Worm (Caenorhabditis elegans): ENCODE measurements around the gene mcm-6.

- TF ChIP-seq skn-1 (tag; optimal IDR thresholded peaks at IDR 0.05), result no peak
- no peak for TF ChIP-seq pha-4 (GFP tag; IDR thresholded peaks at IDR 0.05)
- TF ChIP-seq pha-4 (tag; optimal IDR thresholded peaks at IDR 0.05), result no peak
- TF ChIP-seq ceh-82 (tag; optimal IDR thresholded peaks at IDR 0.05), result no peak
- TF ChIP-seq nhr-76 (tag; optimal IDR thresholded peaks at IDR 0.05), result no peak
- TF ChIP-seq dmd-9 (GFP tag; IDR thresholded peaks at IDR 0.05), result no peak
- no peak for TF ChIP-seq R02D3.7 (tag; optimal IDR thresholded peaks at IDR 0.05)
- TF ChIP-seq snpc-4 (tag; optimal IDR thresholded peaks at IDR 0.05), result no peak
- TF ChIP-seq Y48G9A.11 (GFP tag; IDR thresholded peaks at IDR 0.05), result no peak
- no peak for TF ChIP-seq ama-1 (optimal IDR thresholded peaks at IDR 0.05)
Measured at ce11 chrIII:9776323-9776722, 17.8 kb upstream of the mcm-6 start, which contains the start of gene usp-46.
